Worm (Caenorhabditis elegans) whole organism, late embryonic: ENCODE data around the gene srw-53.

Experiments used
- ceh-14 ChIP-seq: sonication (generic microtip); optimal IDR thresholded peaks from 2 replicates; lab custom pipeline; 2016; ENCODE audit warnings: missing genotype, missing genetic modification characterization, missing compliant biosample characterization
- ceh-30 ChIP-seq: fragments of 150-350 bp; optimal IDR thresholded peaks from 2 replicates; lab custom pipeline; 2014; ENCODE audit warnings: missing biosample characterization, missing genetic modification characterization
- ceh-6 ChIP-seq: fragments of 200-800 bp; sonication (Bioruptor generic); optimal IDR thresholded peaks from 2 replicates; lab custom pipeline; 2018; ENCODE audit warnings: mild to moderate bottlenecking, missing genetic modification characterization, missing compliant biosample characterization
- pha-4 ChIP-seq: fragments of 150-350 bp; optimal IDR thresholded peaks from 2 replicates; lab custom pipeline; 2018; ENCODE audit warnings: missing biosample characterization, missing genetic modification reagents, missing genetic modification characterization
- sdc-2 ChIP-seq: sonication (generic microtip); optimal IDR thresholded peaks from 2 replicates; lab custom pipeline; 2016; ENCODE audit warnings: missing genotype, missing genetic modification characterization, missing compliant biosample characterization

DNA sequence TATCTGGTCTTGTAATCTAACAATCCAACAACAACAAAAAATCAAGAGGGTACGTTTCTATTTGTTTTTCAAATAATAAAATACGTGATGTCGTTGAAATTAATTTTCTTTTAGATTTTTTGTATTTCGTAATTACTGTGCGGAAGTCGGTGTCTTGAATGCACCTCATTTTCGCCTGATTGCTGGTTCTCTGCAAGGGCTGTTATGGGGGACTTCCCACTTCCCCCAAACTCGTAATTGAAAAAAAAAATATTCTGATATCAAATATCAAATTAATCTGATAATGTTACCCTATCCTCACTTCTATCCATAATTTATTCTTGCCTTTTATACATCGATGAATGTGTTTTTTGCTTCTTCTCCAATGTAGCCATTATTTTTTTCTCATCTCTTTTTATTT lies 44.8 kb downstream of the srw-53 start, which contains the start of gene F36G9.15:
- TF ChIP-seq sdc-2 (tag; lab: Kevin White, UChicago), result no peak
- TF ChIP-seq ceh-6, result no peak
- TF ChIP-seq ceh-14 (tag; lab: Kevin White, UChicago), result no peak
- no peak for TF ChIP-seq pha-4 (tag; lab: Kevin White, UChicago)
- no peak for TF ChIP-seq ceh-30 (tag; lab: Kevin White, UChicago)
